Fruit fly (Drosophila melanogaster) whole organism, embryonic: ENCODE results near the gene Creld.
A peak's percentile ranks its signal among the peaks of the same experiment; 100 is the strongest.

ENCODE experiments used
- B-H2 ChIP-seq: fragments of 200-800 bp; sonication (Bioruptor generic); optimal IDR thresholded peaks from 2 replicates; lab custom pipeline; 2018; ENCODE audit warnings: missing biosample characterization, mild to moderate bottlenecking, missing genetic modification characterization
- Blimp-1 ChIP-seq: fragments of 200-800 bp; sonication (Bioruptor generic); optimal IDR thresholded peaks from 3 replicates; lab custom pipeline; 2018; ENCODE audit warnings: missing biosample characterization, missing genetic modification characterization, mild to moderate bottlenecking, moderate library complexity, missing genetic modification reagents
- CG10654 ChIP-seq: fragments of 200-800 bp; sonication (Bioruptor generic); optimal IDR thresholded peaks from 2 replicates; lab custom pipeline; 2016; ENCODE audit warnings: missing biosample characterization, missing genetic modification characterization
- CG12236 ChIP-seq: fragments of 200-800 bp; sonication (Bioruptor generic); optimal IDR thresholded peaks from 2 replicates; lab custom pipeline; 2016; ENCODE audit warnings: missing biosample characterization, missing genetic modification characterization
- CG12391 ChIP-seq: fragments of 200-800 bp; sonication (Bioruptor generic); optimal IDR thresholded peaks from 3 replicates; lab custom pipeline; 2018; ENCODE audit warnings: missing biosample characterization, mild to moderate bottlenecking, missing genetic modification characterization, moderate library complexity
- CG12744 ChIP-seq: fragments of 200-800 bp; sonication (Bioruptor generic); optimal IDR thresholded peaks from 2 replicates; lab custom pipeline; 2016; ENCODE audit warnings: missing biosample characterization, missing genetic modification characterization
- CG14050 ChIP-seq: fragments of 200-800 bp; sonication (Bioruptor generic); IDR thresholded peaks from 3 replicates; pipeline ENCODE4 v1.3.6; 2022; ENCODE audit warnings: missing biosample characterization, missing genetic modification characterization
- CG14667 ChIP-seq: fragments of 200-800 bp; sonication (Bioruptor generic); IDR thresholded peaks from 2 replicates; pipeline ENCODE4 v1.3.6; 2022; ENCODE audit warnings: missing biosample characterization, missing genetic modification characterization
- CG14710 ChIP-seq: fragments of 200-800 bp; sonication (Bioruptor generic); optimal IDR thresholded peaks from 3 replicates; lab custom pipeline; 2019; ENCODE audit warnings: missing biosample characterization, mild to moderate bottlenecking, missing genetic modification characterization, moderate library complexity
- CG14860 ChIP-seq: fragments of 200-800 bp; sonication (Bioruptor generic); IDR thresholded peaks from 3 replicates; pipeline ENCODE4 v1.3.6; 2022; ENCODE audit warnings: missing biosample characterization, missing genetic modification characterization; ENCODE audit not compliant: partially characterized antibody
- CG15073 ChIP-seq: fragments of 200-800 bp; sonication (Bioruptor generic); optimal IDR thresholded peaks from 2 replicates; lab custom pipeline; 2016; ENCODE audit warnings: missing biosample characterization, missing genetic modification characterization
- CG15269 ChIP-seq: fragments of 200-800 bp; sonication (Bioruptor generic); optimal IDR thresholded peaks from 2 replicates; lab custom pipeline; 2018; ENCODE audit warnings: missing biosample characterization, mild to moderate bottlenecking, missing genetic modification characterization, moderate library complexity
- CG1647 ChIP-seq: fragments of 200-800 bp; sonication (Bioruptor generic); optimal IDR thresholded peaks from 3 replicates; lab custom pipeline; 2016; ENCODE audit warnings: missing biosample characterization, missing genetic modification characterization
- CG1792 ChIP-seq: fragments of 200-800 bp; sonication (Bioruptor generic); optimal IDR thresholded peaks from 2 replicates; lab custom pipeline; 2016; ENCODE audit warnings: missing biosample characterization, missing genetic modification characterization
- CG30431 ChIP-seq: fragments of 200-800 bp; sonication (Bioruptor generic); optimal IDR thresholded peaks from 2 replicates; lab custom pipeline; 2017; ENCODE audit warnings: missing biosample characterization, missing genetic modification characterization
- CG4282 ChIP-seq: fragments of 200-800 bp; sonication (Bioruptor generic); optimal IDR thresholded peaks from 2 replicates; lab custom pipeline; 2016; ENCODE audit warnings: missing biosample characterization, missing genetic modification characterization
- CG7786 ChIP-seq: fragments of 200-800 bp; sonication (Bioruptor generic); optimal IDR thresholded peaks from 2 replicates; lab custom pipeline; 2016; ENCODE audit warnings: missing biosample characterization, missing genetic modification characterization
- CG9609 ChIP-seq: fragments of 200-800 bp; sonication (Bioruptor generic); optimal IDR thresholded peaks from 3 replicates; lab custom pipeline; 2016; ENCODE audit warnings: missing biosample characterization, missing genetic modification characterization
- Dip3 ChIP-seq: fragments of 200-800 bp; sonication (Bioruptor generic); optimal IDR thresholded peaks from 3 replicates; lab custom pipeline; 2016; ENCODE audit warnings: missing biosample characterization, missing genetic modification characterization
- E2f2 ChIP-seq: fragments of 200-800 bp; sonication (Bioruptor generic); IDR thresholded peaks from 2 replicates; pipeline ENCODE4 v1.3.6; 2022; ENCODE audit warnings: missing biosample characterization, missing genetic modification characterization
- Ets97D ChIP-seq: fragments of 200-800 bp; sonication (Bioruptor generic); optimal IDR thresholded peaks from 3 replicates; lab custom pipeline; 2016; ENCODE audit warnings: missing biosample characterization, missing genetic modification characterization
- HLHmδ ChIP-seq: fragments of 200-800 bp; sonication (Bioruptor generic); optimal IDR thresholded peaks from 2 replicates; lab custom pipeline; 2018; ENCODE audit warnings: missing biosample characterization, mild to moderate bottlenecking, missing genetic modification characterization, moderate library complexity
- Hr51 ChIP-seq, 2 experiments: fragments of 200-800 bp; sonication (Bioruptor generic); optimal IDR thresholded peaks; 2 replicates in 1 of 2; 3 replicates in 1 of 2; lab custom pipeline; 2016 to 2018; ENCODE audit warnings: missing biosample characterization in 2 of 2, missing genetic modification characterization in 2 of 2, mild to moderate bottlenecking in 1 of 2, moderate library complexity in 1 of 2
- Lhr ChIP-seq: fragments of 200-800 bp; sonication (Bioruptor generic); optimal IDR thresholded peaks from 3 replicates; lab custom pipeline; 2017; ENCODE audit warnings: mild to moderate bottlenecking, missing biosample characterization, missing genetic modification reagents, missing genetic modification characterization
- MBD-R2 ChIP-seq: fragments of 200-800 bp; sonication (Bioruptor generic); IDR thresholded peaks from 2 replicates; pipeline ENCODE4 v1.3.6; 2022; ENCODE audit warnings: missing biosample characterization, missing genetic modification characterization
- Sox102F ChIP-seq: fragments of 200-800 bp; sonication (Bioruptor generic); optimal IDR thresholded peaks from 2 replicates; lab custom pipeline; 2018; ENCODE audit warnings: missing biosample characterization, mild to moderate bottlenecking, missing genetic modification characterization, moderate library complexity
- Ssrp ChIP-seq: fragments of 200-800 bp; sonication (Bioruptor generic); optimal IDR thresholded peaks from 2 replicates; lab custom pipeline; 2018; ENCODE audit warnings: missing biosample characterization, mild to moderate bottlenecking, missing genetic modification characterization, moderate library complexity
- Stat92E ChIP-seq, 3 experiments: fragments of >200 bp in 2 of 3; fragments of 200-800 bp in 1 of 3; sonication (Bioruptor generic) in 1 of 3; optimal IDR thresholded peaks; 2 replicates each; lab custom pipeline; 2017 to 2019; ENCODE audit warnings: missing biosample characterization in 3 of 3, missing genetic modification characterization in 3 of 3, mild to moderate bottlenecking in 1 of 3, moderate library complexity in 1 of 3
- Xbp1 ChIP-seq: fragments of 200-800 bp; sonication (Bioruptor generic); optimal IDR thresholded peaks from 3 replicates; lab custom pipeline; 2016; ENCODE audit warnings: missing biosample characterization, mild to moderate bottlenecking, missing genetic modification characterization
- Xrp1 ChIP-seq: fragments of 200-800 bp; sonication (Bioruptor generic); IDR thresholded peaks from 2 replicates; pipeline ENCODE4 v1.3.6; 2022; ENCODE audit warnings: missing biosample characterization, missing genetic modification characterization
- bsh ChIP-seq, 2 experiments: fragments of 200-800 bp; sonication (Bioruptor generic); optimal IDR thresholded peaks; 2 replicates each; lab custom pipeline; 2017 to 2018; ENCODE audit warnings: mild to moderate bottlenecking in 2 of 2, missing biosample characterization in 2 of 2, missing genetic modification characterization in 2 of 2, moderate library complexity in 1 of 2
- cg ChIP-seq: fragments of 200-800 bp; sonication (Bioruptor generic); optimal IDR thresholded peaks from 3 replicates; lab custom pipeline; 2019; ENCODE audit warnings: missing biosample characterization, mild to moderate bottlenecking, missing genetic modification characterization, moderate library complexity
- chif ChIP-seq, 2 experiments: fragments of 200-800 bp; sonication (Bioruptor generic); optimal IDR thresholded peaks; 3 replicates each; lab custom pipeline; 2016; ENCODE audit warnings: missing biosample characterization in 2 of 2, missing genetic modification characterization in 2 of 2
- da ChIP-seq: fragments of 200-800 bp; sonication (Bioruptor generic); optimal IDR thresholded peaks from 2 replicates; lab custom pipeline; 2016; ENCODE audit warnings: missing biosample characterization, missing genetic modification characterization
- dpn ChIP-seq, 2 experiments: fragments of 200-800 bp; sonication (Bioruptor generic); optimal IDR thresholded peaks; 3 replicates each; lab custom pipeline; 2016; ENCODE audit warnings: missing biosample characterization in 2 of 2, missing genetic modification characterization in 2 of 2
- exex ChIP-seq: fragments of 200-800 bp; sonication (Bioruptor generic); optimal IDR thresholded peaks from 4 replicates; lab custom pipeline; 2018; ENCODE audit warnings: missing biosample characterization, mild to moderate bottlenecking, missing genetic modification characterization, moderate library complexity
- grn ChIP-seq: fragments of 200-800 bp; sonication (Bioruptor generic); optimal IDR thresholded peaks from 3 replicates; lab custom pipeline; 2017; ENCODE audit warnings: missing biosample characterization, missing genetic modification characterization
- gsb-n ChIP-seq: fragments of 200-800 bp; sonication (Bioruptor generic); optimal IDR thresholded peaks from 3 replicates; lab custom pipeline; 2018; ENCODE audit warnings: missing biosample characterization, mild to moderate bottlenecking, missing genetic modification characterization
- knrl ChIP-seq: fragments of 200-800 bp; sonication (Bioruptor generic); IDR thresholded peaks from 3 replicates; pipeline ENCODE4 v1.3.6; 2022; ENCODE audit warnings: missing biosample characterization, missing genetic modification characterization; ENCODE audit not compliant: partially characterized antibody
- mam ChIP-seq: fragments of 200-800 bp; sonication (Bioruptor generic); optimal IDR thresholded peaks from 3 replicates; lab custom pipeline; 2016; ENCODE audit warnings: missing biosample characterization, missing genetic modification characterization
- nerfin-2 ChIP-seq: fragments of 200-800 bp; sonication (Bioruptor generic); IDR thresholded peaks from 2 replicates; pipeline ENCODE4 v1.3.6; 2022; ENCODE audit warnings: missing biosample characterization, missing genetic modification characterization; ENCODE audit not compliant: partially characterized antibody
- nom ChIP-seq: fragments of 200-800 bp; sonication (Bioruptor generic); optimal IDR thresholded peaks from 2 replicates; lab custom pipeline; 2017; ENCODE audit warnings: missing biosample characterization, missing genetic modification characterization, mild to moderate bottlenecking, moderate library complexity, missing genetic modification reagents
- onecut ChIP-seq: fragments of 200-800 bp; sonication (Bioruptor generic); IDR thresholded peaks from 2 replicates; pipeline ENCODE4 v1.3.6; 2022; ENCODE audit warnings: missing biosample characterization, missing genetic modification characterization
- pros ChIP-seq: fragments of 200-800 bp; sonication (Bioruptor generic); optimal IDR thresholded peaks from 3 replicates; lab custom pipeline; 2019; ENCODE audit warnings: missing biosample characterization, mild to moderate bottlenecking, missing genetic modification characterization, moderate library complexity
- rib ChIP-seq: fragments of 200-800 bp; sonication (Bioruptor generic); IDR thresholded peaks from 2 replicates; pipeline ENCODE4 v1.3.6; 2022; ENCODE audit warnings: missing biosample characterization, missing genetic modification characterization
- ro ChIP-seq: fragments of 200-800 bp; sonication (Bioruptor generic); IDR thresholded peaks from 2 replicates; pipeline ENCODE4 v1.3.6; 2022; ENCODE audit warnings: missing biosample characterization, missing genetic modification characterization
- salm ChIP-seq: fragments of 200-800 bp; sonication (Bioruptor generic); optimal IDR thresholded peaks from 2 replicates; lab custom pipeline; 2018; ENCODE audit warnings: missing biosample characterization, mild to moderate bottlenecking, missing genetic modification characterization
- shn ChIP-seq: fragments of 200-800 bp; sonication (Bioruptor generic); optimal IDR thresholded peaks from 3 replicates; lab custom pipeline; 2016; ENCODE audit warnings: missing biosample characterization, missing genetic modification characterization
- slbo ChIP-seq: fragments of 200-800 bp; sonication (Bioruptor generic); IDR thresholded peaks from 2 replicates; pipeline ENCODE4 v1.3.6; 2022; ENCODE audit warnings: missing biosample characterization, missing genetic modification characterization
- sob ChIP-seq: fragments of 200-800 bp; sonication (Bioruptor generic); IDR thresholded peaks from 2 replicates; pipeline ENCODE4 v1.3.6; 2022; ENCODE audit warnings: missing biosample characterization, missing genetic modification characterization
- sug ChIP-seq: fragments of 200-800 bp; optimal IDR thresholded peaks from 2 replicates; lab custom pipeline; 2019; ENCODE audit warnings: missing biosample characterization, mild to moderate bottlenecking, missing genetic modification characterization, moderate library complexity

Gene Creld

dm6 chr2L:81198-81597, 21.0 kb upstream of the Creld start (continued):
- peak; percentile 29 for TF ChIP-seq CG15269 (tag; lab: Kevin White, UChicago)
- TF ChIP-seq CG12744 (GFP tag; lab: Kevin White, UChicago) = no peak
- TF ChIP-seq CG14050 (GFP tag; lab: Robert Waterston, UW) = no peak
- TF ChIP-seq salm (tag; lab: Kevin White, UChicago) = peak; percentile 40
- TF ChIP-seq shn = no peak
- TF ChIP-seq bsh (GFP tag; optimal IDR thresholded peaks at IDR 0.05; lab: Kevin White, UChicago) = peak in 1 of 2 experiments; percentile 32
- TF ChIP-seq nom (GFP tag; lab: Kevin White, UChicago) = no peak
- no peak for TF ChIP-seq Ets97D
- no peak for TF ChIP-seq CG9609
- TF ChIP-seq grn (GFP tag; lab: Kevin White, UChicago) = peak; percentile 15
- no peak for TF ChIP-seq MBD-R2 (GFP tag; lab: Robert Waterston, UW)
- TF ChIP-seq dpn (GFP tag; optimal IDR thresholded peaks at IDR 0.05; lab: Kevin White, UChicago) = no peak
- TF ChIP-seq gsb-n (tag; lab: Kevin White, UChicago) = peak; percentile 11
- no peak for TF ChIP-seq CG4282 (GFP tag; lab: Kevin White, UChicago)
- peak; percentile 28 for TF ChIP-seq Sox102F (GFP tag; lab: Kevin White, UChicago)
- TF ChIP-seq onecut = 0 out of 2 replicates have a peak, but pooled peaks have one; percentile 15
- TF ChIP-seq Hr51 (GFP tag; optimal IDR thresholded peaks at IDR 0.05; lab: Kevin White, UChicago) = peak in 1 of 2 experiments; percentile 10
- peak; percentile 4 for TF ChIP-seq B-H2 (GFP tag; lab: Kevin White, UChicago)
- TF ChIP-seq Stat92E (GFP tag; optimal IDR thresholded peaks at IDR 0.05; lab: Kevin White, UChicago) = no peak
- no peak for TF ChIP-seq CG1647 (GFP tag; lab: Kevin White, UChicago)
- no peak for TF ChIP-seq CG14710 (tag; lab: Kevin White, UChicago)
- no peak for TF ChIP-seq exex (tag; lab: Kevin White, UChicago)
- no peak for TF ChIP-seq slbo (GFP tag; lab: Robert Waterston, UW)
- no peak for TF ChIP-seq CG14667
- TF ChIP-seq Xbp1 (GFP tag; lab: Kevin White, UChicago) = no peak
- no peak for TF ChIP-seq cg (GFP tag; lab: Kevin White, UChicago)
- no peak for TF ChIP-seq CG12391 (tag; lab: Kevin White, UChicago)
- no peak for TF ChIP-seq da
- no peak for TF ChIP-seq CG12236 (GFP tag; lab: Kevin White, UChicago)
- TF ChIP-seq Lhr (GFP tag; lab: Kevin White, UChicago) = peak; percentile 25
- no peak for TF ChIP-seq chif (GFP tag; optimal IDR thresholded peaks at IDR 0.05; lab: Kevin White, UChicago)
- TF ChIP-seq E2f2 (GFP tag; lab: Robert Waterston, UW) = no peak
- peak; percentile 36; the same call in 1 of the 2 replicates for TF ChIP-seq sob
- no peak for TF ChIP-seq CG10654
- TF ChIP-seq sug (tag; lab: Kevin White, UChicago) = no peak
- no peak for TF ChIP-seq mam (GFP tag; lab: Kevin White, UChicago)
- TF ChIP-seq Blimp-1 = peak; percentile 46
- TF ChIP-seq HLHmδ (GFP tag; lab: Kevin White, UChicago) = no peak
- no peak for TF ChIP-seq CG15073
- TF ChIP-seq CG14860 (GFP tag; lab: Robert Waterston, UW) = no peak
- no peak for TF ChIP-seq CG30431 (GFP tag; lab: Kevin White, UChicago)
- TF ChIP-seq pros (GFP tag; lab: Kevin White, UChicago) = no peak
- TF ChIP-seq Ssrp (tag; lab: Kevin White, UChicago) = no peak
- peak; percentile 55 for TF ChIP-seq Xrp1 (GFP tag; lab: Robert Waterston, UW)
- no peak for TF ChIP-seq Dip3 (GFP tag; lab: Kevin White, UChicago)
- TF ChIP-seq knrl (GFP tag; lab: Robert Waterston, UW) = no peak
- TF ChIP-seq CG7786 = no peak
- no peak for TF ChIP-seq ro
- TF ChIP-seq nerfin-2 = no peak
- no peak for TF ChIP-seq rib (GFP tag; lab: Robert Waterston, UW)
- TF ChIP-seq CG1792 (GFP tag; lab: Kevin White, UChicago) = no peak
